Fruit fly (Drosophila melanogaster) whole organism, embryonic: ENCODE results near the gene CG6000.

Source experiments
- Bdp1 ChIP-seq: fragments of 200-800 bp; sonication (Bioruptor generic); optimal IDR thresholded peaks from 3 replicates; lab custom pipeline; 2016; ENCODE audit warnings: missing biosample characterization, missing genetic modification characterization
- Bteb2 ChIP-seq: fragments of 200-800 bp; sonication (Bioruptor generic); optimal IDR thresholded peaks from 2 replicates; lab custom pipeline; 2016; ENCODE audit warnings: missing biosample characterization, missing genetic modification characterization
- CG10209 ChIP-seq: fragments of 200-800 bp; sonication (Bioruptor generic); optimal IDR thresholded peaks from 3 replicates; lab custom pipeline; 2017; ENCODE audit warnings: missing biosample characterization, mild to moderate bottlenecking, missing genetic modification characterization, missing genetic modification reagents
- CG11093 ChIP-seq: fragments of 200-800 bp; sonication (Bioruptor generic); IDR thresholded peaks from 3 replicates; pipeline ENCODE4 v1.3.6; 2022; ENCODE audit warnings: missing biosample characterization, missing genetic modification characterization
- CG12155 ChIP-seq: fragments of 200-800 bp; sonication (Bioruptor generic); optimal IDR thresholded peaks from 3 replicates; lab custom pipeline; 2016; ENCODE audit warnings: missing biosample characterization, missing genetic modification characterization
- CG13296 ChIP-seq: fragments of 200-800 bp; sonication (Bioruptor generic); optimal IDR thresholded peaks from 3 replicates; lab custom pipeline; 2018; ENCODE audit warnings: missing biosample characterization, mild to moderate bottlenecking, missing genetic modification characterization
- CG13775 ChIP-seq: fragments of 200-800 bp; sonication (Bioruptor generic); optimal IDR thresholded peaks from 3 replicates; lab custom pipeline; 2017; ENCODE audit warnings: missing biosample characterization, mild to moderate bottlenecking, missing genetic modification characterization
- CG15514 ChIP-seq: fragments of 200-800 bp; sonication (Bioruptor generic); optimal IDR thresholded peaks from 3 replicates; lab custom pipeline; 2017; ENCODE audit warnings: missing biosample characterization, missing genetic modification characterization, mild to moderate bottlenecking, moderate library complexity, missing genetic modification reagents
- CG16813 ChIP-seq: fragments of 200-800 bp; sonication (Bioruptor generic); IDR thresholded peaks from 3 replicates; pipeline ENCODE4 v1.3.6; 2022; ENCODE audit warnings: missing biosample characterization, missing genetic modification characterization; ENCODE audit not compliant: partially characterized antibody
- CG17186 ChIP-seq: fragments of 200-800 bp; sonication (Bioruptor generic); optimal IDR thresholded peaks from 3 replicates; lab custom pipeline; 2017; ENCODE audit warnings: missing biosample characterization, missing genetic modification reagents, missing genetic modification characterization
- CG17328 ChIP-seq: fragments of 200-800 bp; sonication (Bioruptor generic); IDR thresholded peaks from 2 replicates; pipeline ENCODE4 v1.3.6; 2022; ENCODE audit warnings: missing biosample characterization, missing genetic modification characterization
- CG18599 ChIP-seq: fragments of 200-800 bp; sonication (Bioruptor generic); optimal IDR thresholded peaks from 3 replicates; lab custom pipeline; 2017; ENCODE audit warnings: missing biosample characterization, missing genetic modification characterization, mild to moderate bottlenecking, moderate library complexity, missing genetic modification reagents
- CG2120 ChIP-seq: fragments of 200-800 bp; sonication (Bioruptor generic); optimal IDR thresholded peaks from 3 replicates; lab custom pipeline; 2016; ENCODE audit warnings: missing biosample characterization, missing genetic modification characterization
- CG34376 ChIP-seq: fragments of 200-800 bp; sonication (Bioruptor generic); optimal IDR thresholded peaks from 2 replicates; lab custom pipeline; 2018; ENCODE audit warnings: missing biosample characterization, mild to moderate bottlenecking, missing genetic modification characterization
- CG3726 ChIP-seq: fragments of 200-800 bp; sonication (Bioruptor generic); IDR thresholded peaks from 3 replicates; pipeline ENCODE4, ENCODE4 v1.3.6; 2022; ENCODE audit warnings: missing biosample characterization, missing genetic modification characterization
- CG3838 ChIP-seq: fragments of 200-800 bp; sonication (Bioruptor generic); optimal IDR thresholded peaks from 3 replicates; lab custom pipeline; 2016; ENCODE audit warnings: missing biosample characterization, missing genetic modification characterization
- CG42726 ChIP-seq: fragments of 200-800 bp; sonication (Bioruptor generic); IDR thresholded peaks from 2 replicates; pipeline ENCODE4 v1.3.6; 2022; ENCODE audit warnings: missing biosample characterization, missing genetic modification characterization; ENCODE audit not compliant: partially characterized antibody
- CG4328 ChIP-seq: fragments of 200-800 bp; sonication (Bioruptor generic); optimal IDR thresholded peaks from 3 replicates; lab custom pipeline; 2017; ENCODE audit warnings: missing biosample characterization, missing genetic modification reagents, missing genetic modification characterization
- CG5245 ChIP-seq: fragments of 200-800 bp; sonication (Bioruptor generic); optimal IDR thresholded peaks from 3 replicates; lab custom pipeline; 2016; ENCODE audit warnings: missing biosample characterization, missing genetic modification characterization
- CG6791 ChIP-seq: fragments of 200-800 bp; sonication (Bioruptor generic); IDR thresholded peaks from 3 replicates; pipeline ENCODE4 v1.3.6; 2022; ENCODE audit warnings: missing biosample characterization, missing genetic modification characterization; ENCODE audit not compliant: partially characterized antibody
- CG7556 ChIP-seq: fragments of 200-800 bp; sonication (Bioruptor generic); optimal IDR thresholded peaks from 2 replicates; lab custom pipeline; 2017; ENCODE audit warnings: missing biosample characterization, mild to moderate bottlenecking, missing genetic modification characterization
- CG8281 ChIP-seq: fragments of 200-800 bp; sonication (Bioruptor generic); optimal IDR thresholded peaks from 2 replicates; lab custom pipeline; 2018; ENCODE audit warnings: missing biosample characterization, mild to moderate bottlenecking, missing genetic modification characterization, moderate library complexity
- Dfd ChIP-seq, 2 experiments: fragments of >200 bp; optimal IDR thresholded peaks; 2 replicates each; lab custom pipeline; 2017; ENCODE audit warnings: missing biosample characterization in 2 of 2, missing genetic modification characterization in 2 of 2
- Dref ChIP-seq: fragments of 200-800 bp; sonication (Bioruptor generic); IDR thresholded peaks from 2 replicates; pipeline ENCODE4 v1.3.6; 2022; ENCODE audit warnings: missing biosample characterization, missing genetic modification characterization
- Eip74EF ChIP-seq, 2 experiments: fragments of 200-800 bp in 1 of 2; fragments of >200 bp in 1 of 2; sonication (Bioruptor generic) in 1 of 2; optimal IDR thresholded peaks; 2 replicates each; lab custom pipeline; 2017 to 2019; ENCODE audit warnings: missing biosample characterization in 2 of 2, missing genetic modification characterization in 2 of 2, mild to moderate bottlenecking in 1 of 2, moderate library complexity in 1 of 2
- Ets65A ChIP-seq: fragments of 200-800 bp; sonication (Bioruptor generic); peaks from one replicate; lab custom pipeline; 2016; ENCODE audit warnings: missing biosample characterization, missing genetic modification characterization
- GATAe ChIP-seq: fragments of 200-800 bp; sonication (Bioruptor generic); conservative IDR thresholded peaks from 2 replicates; pipeline ENCODE4 v1.3.6; 2022; ENCODE audit warnings: missing biosample characterization, missing genetic modification characterization
- HmgZ ChIP-seq: fragments of 200-800 bp; sonication (Bioruptor generic); optimal IDR thresholded peaks from 2 replicates; lab custom pipeline; 2018; ENCODE audit warnings: missing biosample characterization, mild to moderate bottlenecking, missing genetic modification characterization
- Jarid2 ChIP-seq: fragments of 200-800 bp; sonication (Bioruptor generic); optimal IDR thresholded peaks from 3 replicates; lab custom pipeline; 2017; ENCODE audit warnings: mild to moderate bottlenecking, missing biosample characterization, missing genetic modification reagents, missing genetic modification characterization
- Med ChIP-seq: fragments of 200-800 bp; sonication (Bioruptor generic); peaks from one replicate; lab custom pipeline; 2016; ENCODE audit warnings: missing biosample characterization, missing genetic modification characterization, mild to moderate bottlenecking, inconsistent platforms, moderate library complexity
- Mrtf ChIP-seq: fragments of 200-800 bp; sonication (Bioruptor generic); IDR thresholded peaks from 3 replicates; pipeline ENCODE4 v1.3.6; 2022; ENCODE audit warnings: missing biosample characterization, missing genetic modification characterization
- Myb ChIP-seq: fragments of 200-800 bp; sonication (Bioruptor generic); optimal IDR thresholded peaks from 2 replicates; lab custom pipeline; 2016; ENCODE audit warnings: missing biosample characterization, missing genetic modification characterization
- Ravus ChIP-seq: fragments of 200-800 bp; sonication (Bioruptor generic); IDR thresholded peaks from 2 replicates; pipeline ENCODE4 v1.3.6; 2022; ENCODE audit warnings: missing biosample characterization, missing genetic modification characterization
- chn ChIP-seq: fragments of 200-800 bp; sonication (Bioruptor generic); optimal IDR thresholded peaks from 2 replicates; lab custom pipeline; 2016; ENCODE audit warnings: missing biosample characterization, missing genetic modification characterization
- cwo ChIP-seq: fragments of 200-800 bp; sonication (Bioruptor generic); optimal IDR thresholded peaks from 3 replicates; lab custom pipeline; 2017; ENCODE audit warnings: missing biosample characterization, missing genetic modification characterization, mild to moderate bottlenecking, moderate library complexity, missing genetic modification reagents
- exex ChIP-seq: fragments of 200-800 bp; sonication (Bioruptor generic); optimal IDR thresholded peaks from 4 replicates; lab custom pipeline; 2018; ENCODE audit warnings: missing biosample characterization, mild to moderate bottlenecking, missing genetic modification characterization, moderate library complexity
- grn ChIP-seq: fragments of 200-800 bp; sonication (Bioruptor generic); optimal IDR thresholded peaks from 3 replicates; lab custom pipeline; 2017; ENCODE audit warnings: missing biosample characterization, missing genetic modification characterization
- gro ChIP-seq: fragments of 200-800 bp; sonication (Bioruptor generic); optimal IDR thresholded peaks from 2 replicates; lab custom pipeline; 2016; ENCODE audit warnings: missing biosample characterization, missing genetic modification characterization
- lab ChIP-seq: fragments of 200-800 bp; sonication (Bioruptor generic); optimal IDR thresholded peaks from 3 replicates; lab custom pipeline; 2017; ENCODE audit warnings: missing biosample characterization, missing genetic modification characterization, mild to moderate bottlenecking, moderate library complexity, missing genetic modification reagents
- lola ChIP-seq, 3 experiments: fragments of >200 bp in 2 of 3; fragments of 200-800 bp in 1 of 3; sonication (Bioruptor generic) in 1 of 3; optimal IDR thresholded peaks; 2 replicates each; lab custom pipeline; 2017 to 2019; ENCODE audit warnings: missing biosample characterization in 3 of 3, missing genetic modification characterization in 3 of 3, mild to moderate bottlenecking in 1 of 3, moderate library complexity in 1 of 3
- mirr ChIP-seq: fragments of 200-800 bp; sonication (Bioruptor generic); optimal IDR thresholded peaks from 3 replicates; lab custom pipeline; 2018; ENCODE audit warnings: missing biosample characterization, mild to moderate bottlenecking, missing genetic modification characterization
- nerfin-1 ChIP-seq: fragments of 200-800 bp; sonication (Bioruptor generic); optimal IDR thresholded peaks from 3 replicates; lab custom pipeline; 2019; ENCODE audit warnings: missing biosample characterization, mild to moderate bottlenecking, missing genetic modification characterization, moderate library complexity
- sd ChIP-seq: fragments of 200-800 bp; sonication (Bioruptor generic); optimal IDR thresholded peaks from 3 replicates; lab custom pipeline; 2018; ENCODE audit warnings: missing biosample characterization, mild to moderate bottlenecking, missing genetic modification characterization, moderate library complexity
- sqz ChIP-seq: fragments of 200-800 bp; sonication (Bioruptor generic); optimal IDR thresholded peaks from 3 replicates; lab custom pipeline; 2018; ENCODE audit warnings: missing biosample characterization, mild to moderate bottlenecking, missing genetic modification characterization
- sug ChIP-seq: fragments of 200-800 bp; optimal IDR thresholded peaks from 2 replicates; lab custom pipeline; 2019; ENCODE audit warnings: missing biosample characterization, mild to moderate bottlenecking, missing genetic modification characterization, moderate library complexity
- tio ChIP-seq: fragments of 200-800 bp; sonication (Bioruptor generic); optimal IDR thresholded peaks from 2 replicates; lab custom pipeline; 2017; ENCODE audit warnings: missing biosample characterization, missing genetic modification characterization, inconsistent platforms
- unpg ChIP-seq: fragments of 200-800 bp; sonication (Bioruptor generic); optimal IDR thresholded peaks from 3 replicates; lab custom pipeline; 2018; ENCODE audit warnings: missing biosample characterization, mild to moderate bottlenecking, missing genetic modification characterization, moderate library complexity
- wor ChIP-seq: fragments of 200-800 bp; sonication (Bioruptor generic); IDR thresholded peaks from 2 replicates; pipeline ENCODE4 v1.3.6; 2022; ENCODE audit warnings: missing biosample characterization, missing genetic modification characterization

Gene CG6000

dm6 chr3R:24079110-24079509 lies 24.9 kb downstream of the CG6000 start (continued):
- TF ChIP-seq CG13775 (GFP tag; lab: Kevin White, UChicago) = no peak
- TF ChIP-seq CG11093 (GFP tag; lab: Robert Waterston, UW) = no peak
- TF ChIP-seq Myb (GFP tag; lab: Kevin White, UChicago) = no peak
- no peak for TF ChIP-seq nerfin-1
- no peak for TF ChIP-seq Bteb2
- no peak for TF ChIP-seq CG3838 (GFP tag; lab: Kevin White, UChicago)
- no peak for TF ChIP-seq CG7556 (GFP tag; lab: Kevin White, UChicago)
- TF ChIP-seq CG16813 (GFP tag; lab: Robert Waterston, UW) = no peak
- no peak for TF ChIP-seq wor (GFP tag; lab: Robert Waterston, UW)
- TF ChIP-seq CG13296 (GFP tag; lab: Kevin White, UChicago) = no peak
- no peak for TF ChIP-seq CG17186 (GFP tag; lab: Kevin White, UChicago)
- no peak for TF ChIP-seq CG42726 (GFP tag; lab: Robert Waterston, UW)
- TF ChIP-seq unpg (GFP tag; lab: Kevin White, UChicago) = no peak
- TF ChIP-seq Med (GFP tag; lab: Kevin White, UChicago) = peak; percentile 52
- TF ChIP-seq CG6791 (GFP tag; lab: Robert Waterston, UW) = no peak
- TF ChIP-seq CG15514 = no peak

dm6 chr3R:24079613-24080012 lies 25.4 kb downstream of the CG6000 start:
- TF ChIP-seq CG3726 (GFP tag; lab: Robert Waterston, UW) = no peak
- TF ChIP-seq Mrtf (GFP tag; lab: Robert Waterston, UW) = 0 out of 3 replicates have a peak, but pooled peaks have one; percentile 11
- TF ChIP-seq CG11093 (GFP tag; lab: Robert Waterston, UW) = no peak
- TF ChIP-seq Dfd (GFP tag; optimal IDR thresholded peaks at IDR 0.05; lab: Kevin White, UChicago) = peak in 1 of 2 experiments; percentile 17
- no peak for TF ChIP-seq Jarid2 (GFP tag; lab: Kevin White, UChicago)
- TF ChIP-seq lola (GFP tag; optimal IDR thresholded peaks at IDR 0.05; lab: Kevin White, UChicago) = no peak
- no peak for TF ChIP-seq Ravus (GFP tag; lab: Robert Waterston, UW)
- TF ChIP-seq Dref (GFP tag; lab: Robert Waterston, UW) = no peak
- no peak for TF ChIP-seq CG4328 (GFP tag; lab: Kevin White, UChicago)
- no peak for TF ChIP-seq CG17328 (GFP tag; lab: Robert Waterston, UW)
- no peak for TF ChIP-seq chn
- TF ChIP-seq Ets65A (GFP tag; lab: Kevin White, UChicago) = peak; percentile 38

- peak; percentile 17 for TF ChIP-seq cwo (GFP tag; lab: Kevin White, UChicago)
- TF ChIP-seq Eip74EF (GFP tag; optimal IDR thresholded peaks at IDR 0.05; lab: Kevin White, UChicago) = no peak
- TF ChIP-seq CG8281 (tag; lab: Kevin White, UChicago) = peak; percentile 1
- TF ChIP-seq exex (tag; lab: Kevin White, UChicago) = peak; percentile 99
- TF ChIP-seq grn (GFP tag; lab: Kevin White, UChicago) = peak; percentile 7
- no peak for TF ChIP-seq Bdp1
- peak; percentile 26 for TF ChIP-seq HmgZ
- TF ChIP-seq sug (tag; lab: Kevin White, UChicago) = peak; percentile 64
- peak; percentile 94 for TF ChIP-seq sd (tag; lab: Kevin White, UChicago)
- no peak for TF ChIP-seq tio (GFP tag; lab: Kevin White, UChicago)
- TF ChIP-seq CG34376 = peak; percentile 82
- TF ChIP-seq GATAe (GFP tag; lab: Robert Waterston, UW) = peak; percentile 19; the same call in 1 of the 2 replicates
- TF ChIP-seq CG2120 (GFP tag; lab: Kevin White, UChicago) = no peak
- TF ChIP-seq CG10209 (GFP tag; lab: Kevin White, UChicago) = no peak
- TF ChIP-seq gro (GFP tag; lab: Kevin White, UChicago) = peak; percentile 56
- TF ChIP-seq mirr (GFP tag; lab: Kevin White, UChicago) = peak; percentile 94
- TF ChIP-seq sqz (GFP tag; lab: Kevin White, UChicago) = no peak
- peak; percentile 16 for TF ChIP-seq CG18599 (GFP tag; lab: Kevin White, UChicago)
- TF ChIP-seq lab (GFP tag; lab: Kevin White, UChicago) = peak; percentile 14
- TF ChIP-seq CG5245 (GFP tag; lab: Kevin White, UChicago) = no peak
- TF ChIP-seq CG12155 (GFP tag; lab: Kevin White, UChicago) = no peak
Measured at dm6 chr3R:24084975-24085374, 30.8 kb downstream of the CG6000 start.
